Worm (Caenorhabditis elegans): ENCODE results near the gene T01H10.11.

DNA sequence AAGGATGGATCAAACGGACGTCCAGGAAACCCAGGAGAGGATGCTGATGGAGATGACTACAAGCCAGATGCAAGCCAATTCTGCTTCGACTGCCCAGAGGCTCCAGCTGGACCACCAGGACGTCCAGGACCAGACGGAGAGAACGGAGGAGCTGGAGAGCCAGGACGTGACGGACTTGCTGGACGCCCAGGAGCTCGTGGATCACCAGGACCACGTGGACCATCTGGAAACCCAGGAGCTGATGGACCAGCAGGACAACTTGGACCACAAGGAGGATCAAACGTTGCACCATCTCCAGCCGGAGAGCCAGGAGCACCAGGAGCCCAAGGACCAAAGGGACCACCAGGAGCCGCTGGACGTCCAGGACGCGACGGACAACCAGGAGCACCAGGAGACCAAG is 17.8 kb upstream of the T01H10.11 start:
- TF ChIP-seq nhr-237 (tag; optimal IDR thresholded peaks at IDR 0.05): no peak
- TF ChIP-seq nhr-28 (tag; optimal IDR thresholded peaks at IDR 0.05): no peak
- TF ChIP-seq ztf-11 (tag; optimal IDR thresholded peaks at IDR 0.05): no peak
- no peak for TF ChIP-seq unc-39 (tag; optimal IDR thresholded peaks at IDR 0.05)
- TF ChIP-seq drap-1 (GFP tag; optimal IDR thresholded peaks at IDR 0.05): no peak
- TF ChIP-seq lsy-2 (tag; optimal IDR thresholded peaks at IDR 0.05): no peak
- TF ChIP-seq flh-1 (GFP tag; optimal IDR thresholded peaks at IDR 0.05): no peak
- no peak for TF ChIP-seq unc-62 (GFP tag; optimal IDR thresholded peaks at IDR 0.05)
- TF ChIP-seq sptf-1 (tag; optimal IDR thresholded peaks at IDR 0.05): no peak

All from whole organism, mixed stage, embryonic.